Worm (Caenorhabditis elegans): Measurements from ENCODE around the gene fcho-1.
"Not testable (repeated sequence)": the region's sequence is repeated elsewhere in the genome, so short reads cannot be mapped to it uniquely, and the experiment has no call there.

fcho-1 gene

DNA sequence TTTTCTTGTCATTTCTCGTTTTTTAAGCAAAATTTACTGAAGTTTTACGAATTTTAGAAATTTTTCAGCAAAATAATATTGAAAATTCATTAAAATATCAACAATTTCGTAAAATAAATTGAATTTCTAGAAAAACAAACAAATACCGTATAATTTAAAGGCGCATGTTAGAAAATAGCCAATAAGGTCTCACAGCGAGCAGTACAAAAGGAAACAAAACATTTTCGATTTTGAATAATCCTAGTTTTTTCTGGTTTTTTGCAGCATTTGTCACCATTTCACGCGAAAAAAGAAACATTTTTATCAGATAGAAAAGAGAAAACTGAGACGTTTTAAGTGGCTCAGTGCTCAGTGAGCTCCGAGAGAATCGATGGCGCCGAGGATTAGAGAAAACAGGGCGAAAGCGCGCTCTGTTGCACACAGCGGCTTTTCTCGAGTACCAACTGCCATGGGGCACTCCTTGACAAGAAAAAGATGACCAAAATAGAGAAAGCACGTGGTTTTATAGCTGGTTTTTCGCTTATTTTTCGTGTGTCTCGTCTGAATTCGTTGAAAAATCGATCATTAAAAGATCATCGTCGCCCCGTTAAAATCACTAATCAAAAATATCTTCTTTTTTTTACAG, at the start of gene fcho-1, which contains the start of gene alh-6:
fcho-1 (plus strand) TSS at position 624 of the 625 bp plus-strand sequence.
alh-6 (minus strand) TSS at position 242 of the 625 bp plus-strand sequence.
- TF ChIP-seq ztf-23 (GFP tag; IDR thresholded peaks at IDR 0.05) (no peak), med-1 (GFP tag; optimal IDR thresholded peaks at IDR 0.05; ENCODE audit: insufficient read depth) (no peak), cog-1 (tag; optimal IDR thresholded peaks at IDR 0.05) (no peak), klf-2 (GFP tag; conservative IDR thresholded peaks at IDR 0.05) (no peak), flt-1 (GFP tag; IDR thresholded peaks at IDR 0.05) (no peak), ztf-29 (GFP tag; IDR thresholded peaks at IDR 0.05) (no peak), ref-1 (GFP tag; conservative IDR thresholded peaks at IDR 0.05) (no peak), tab-1 (GFP tag; IDR thresholded peaks at IDR 0.05) (no peak), T22C8.4 (GFP tag; IDR thresholded peaks at IDR 0.05) (no peak)

DNA sequence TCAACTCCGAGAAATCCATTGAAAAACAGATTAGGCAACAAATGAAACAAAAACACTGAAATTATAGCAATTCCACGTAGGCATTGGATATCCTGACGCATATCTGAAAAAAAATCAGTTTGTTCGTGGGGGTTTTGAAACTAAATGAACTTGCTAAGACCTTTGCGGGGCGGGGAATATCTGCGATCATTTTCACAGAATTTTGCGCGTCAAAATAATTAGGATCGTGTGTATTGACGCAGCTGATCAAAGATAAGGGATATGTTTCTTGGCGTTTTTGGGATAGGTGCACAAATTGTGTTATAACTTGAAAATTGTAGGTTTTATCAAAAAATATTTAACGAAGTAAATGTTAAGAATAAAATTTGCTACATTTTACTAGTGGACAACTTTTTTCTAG, 43.5 kb upstream of the fcho-1 start, which contains the start of gene oac-30:
oac-30 (minus strand) TSS at position 101 of the 400 bp plus-strand sequence.
- TF ChIP-seq T22C8.4 (GFP tag; IDR thresholded peaks at IDR 0.05) (no peak), flt-1 (GFP tag; IDR thresholded peaks at IDR 0.05) (no peak), ztf-29 (GFP tag; IDR thresholded peaks at IDR 0.05) (no peak), ref-1 (GFP tag; conservative IDR thresholded peaks at IDR 0.05) (no peak), cog-1 (tag; optimal IDR thresholded peaks at IDR 0.05) (no peak), klf-2 (GFP tag; conservative IDR thresholded peaks at IDR 0.05) (no peak), ztf-23 (GFP tag; IDR thresholded peaks at IDR 0.05) (no peak), med-1 (GFP tag; optimal IDR thresholded peaks at IDR 0.05; ENCODE audit: insufficient read depth) (no peak), tab-1 (GFP tag; IDR thresholded peaks at IDR 0.05) (no peak)

DNA sequence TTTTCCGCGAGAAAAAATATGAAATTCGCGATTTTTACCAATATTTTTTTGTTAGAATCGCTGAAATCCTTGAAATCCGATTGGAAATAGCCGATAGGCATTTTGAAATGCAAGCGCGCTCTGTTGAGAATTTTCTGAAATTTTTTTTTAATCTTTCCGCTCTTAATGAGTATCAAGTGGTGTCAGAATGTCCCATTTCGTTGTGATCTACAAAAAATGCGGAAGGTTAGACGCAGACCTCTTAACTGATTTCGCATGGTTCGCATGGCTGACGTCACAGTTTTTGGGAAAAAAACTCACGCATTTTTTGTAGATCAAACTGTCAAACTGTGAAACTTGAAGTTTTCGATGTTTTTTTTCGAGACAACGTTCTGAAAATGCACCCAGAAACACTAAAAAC, 38.5 kb upstream of the fcho-1 start, which contains the start of gene srw-66:
srw-66 (minus strand) TSS at position 101 of the 400 bp plus-strand sequence.
- no peak for TF ChIP-seq ref-1 (GFP tag; conservative IDR thresholded peaks at IDR 0.05)
- no peak for TF ChIP-seq T22C8.4 (GFP tag; IDR thresholded peaks at IDR 0.05)
- no peak for TF ChIP-seq ztf-23 (GFP tag; IDR thresholded peaks at IDR 0.05)
- no peak for TF ChIP-seq ztf-29 (GFP tag; IDR thresholded peaks at IDR 0.05)
- TF ChIP-seq cog-1 (tag; optimal IDR thresholded peaks at IDR 0.05): no peak
- no peak for TF ChIP-seq tab-1 (GFP tag; IDR thresholded peaks at IDR 0.05)
- TF ChIP-seq med-1 (GFP tag; optimal IDR thresholded peaks at IDR 0.05; ENCODE audit: insufficient read depth): no peak
- TF ChIP-seq klf-2 (GFP tag; conservative IDR thresholded peaks at IDR 0.05): no peak
- no peak for TF ChIP-seq flt-1 (GFP tag; IDR thresholded peaks at IDR 0.05)

DNA sequence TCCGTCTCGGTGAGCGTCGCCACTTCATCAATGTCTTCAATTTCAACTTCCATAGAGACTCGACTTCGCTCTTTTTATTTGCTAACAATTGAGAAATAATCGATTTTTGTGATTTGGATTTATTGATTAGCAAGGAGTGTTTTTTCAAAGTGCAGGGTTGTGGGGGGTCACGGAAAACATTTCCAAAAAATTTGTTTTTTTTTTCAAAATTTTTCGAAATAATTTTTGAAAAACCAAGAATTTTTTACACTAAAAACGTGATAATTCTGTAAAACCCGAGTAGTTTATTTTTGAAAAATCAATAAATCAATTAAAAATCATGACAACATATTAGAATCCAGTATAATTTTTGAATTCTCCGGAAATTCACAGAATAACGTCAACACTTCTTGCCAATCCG, 34.9 kb upstream of the fcho-1 start, which contains the start of gene Y57G7A.5:
Y57G7A.5 (minus strand) TSS at position 101 of the 400 bp plus-strand sequence.
- TF ChIP-seq T22C8.4 (GFP tag; IDR thresholded peaks at IDR 0.05) (no peak), tab-1 (GFP tag; IDR thresholded peaks at IDR 0.05) (no peak), ref-1 (GFP tag; conservative IDR thresholded peaks at IDR 0.05) (no peak), ztf-29 (GFP tag; IDR thresholded peaks at IDR 0.05) (no peak), cog-1 (tag; optimal IDR thresholded peaks at IDR 0.05) (no peak), flt-1 (GFP tag; IDR thresholded peaks at IDR 0.05) (no peak), med-1 (GFP tag; optimal IDR thresholded peaks at IDR 0.05; ENCODE audit: insufficient read depth) (no peak), ztf-23 (GFP tag; IDR thresholded peaks at IDR 0.05) (no peak), klf-2 (GFP tag; conservative IDR thresholded peaks at IDR 0.05) (no peak)

DNA sequence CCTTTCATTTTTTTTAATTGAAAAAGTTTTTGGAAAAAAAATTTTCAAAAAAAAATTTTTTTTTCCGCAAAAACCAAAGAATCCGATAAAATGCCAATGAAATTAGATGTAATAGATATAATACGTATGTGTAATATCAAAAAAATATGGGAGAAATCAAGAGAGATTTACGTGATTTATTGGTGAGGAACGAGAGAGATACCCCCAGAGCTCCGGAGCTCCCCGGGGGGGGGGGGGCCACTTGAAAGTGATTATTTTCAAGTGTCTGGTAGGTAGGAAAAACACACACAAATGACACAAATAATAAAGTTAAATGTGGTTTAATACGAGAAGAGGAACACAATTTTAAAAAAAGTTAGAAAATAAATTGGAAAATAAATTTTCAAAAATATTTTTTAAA, 33.5 kb upstream of the fcho-1 start, which contains the start of gene Y57G7A.11:
Y57G7A.11 (minus strand) TSS at position 101 of the 400 bp plus-strand sequence.
- no peak for TF ChIP-seq T22C8.4 (GFP tag; IDR thresholded peaks at IDR 0.05)

DNA sequence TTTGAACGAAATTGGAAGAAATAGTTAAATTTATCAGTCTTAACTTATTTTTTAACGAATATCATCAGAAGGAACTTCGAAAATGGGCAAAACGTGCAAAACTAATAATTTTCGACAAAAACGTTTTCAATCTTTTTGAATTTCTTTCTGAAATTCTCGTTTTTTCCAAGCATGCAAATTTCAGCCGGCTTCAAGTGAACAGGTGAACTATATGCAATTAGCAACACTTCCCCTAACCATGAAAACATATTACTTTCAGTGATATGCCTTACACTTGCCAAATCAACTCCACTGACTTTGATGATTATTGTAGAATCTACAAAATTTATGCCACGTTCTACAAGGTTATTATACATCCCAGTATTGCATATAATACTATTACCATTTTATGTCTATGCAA, 32.0 kb upstream of the fcho-1 start, which contains the start of gene srz-63:
srz-63 (plus strand) TSS at position 301 of the 400 bp plus-strand sequence.
- TF ChIP-seq med-1 (GFP tag; optimal IDR thresholded peaks at IDR 0.05; ENCODE audit: insufficient read depth); klf-2 (GFP tag; conservative IDR thresholded peaks at IDR 0.05); ztf-23 (GFP tag; IDR thresholded peaks at IDR 0.05): not testable (repeated sequence)

DNA sequence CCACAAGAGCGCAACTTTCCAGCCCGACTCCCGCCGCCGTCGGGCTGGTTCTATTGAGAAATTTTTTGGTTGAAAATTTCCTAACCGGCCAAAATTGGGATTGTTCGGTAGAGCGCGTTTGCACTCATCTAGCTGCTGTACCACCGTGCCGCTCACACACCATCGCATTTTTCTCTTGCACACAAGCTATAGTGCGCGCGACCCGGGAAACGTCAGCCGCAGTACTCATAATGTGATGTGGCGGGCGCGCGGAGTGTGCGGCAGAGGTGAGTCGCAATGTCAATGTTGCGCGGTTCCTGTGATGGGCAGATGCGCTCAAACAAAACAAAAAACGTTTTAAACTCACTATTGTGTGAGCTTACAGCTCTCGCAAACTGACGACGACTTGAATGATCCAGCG, 25.3 kb upstream of the fcho-1 start:
- no peak for TF ChIP-seq ztf-23 (GFP tag; IDR thresholded peaks at IDR 0.05)
- no peak for TF ChIP-seq T22C8.4 (GFP tag; IDR thresholded peaks at IDR 0.05)
- no peak for TF ChIP-seq cog-1 (tag; optimal IDR thresholded peaks at IDR 0.05)
- TF ChIP-seq med-1 (GFP tag; optimal IDR thresholded peaks at IDR 0.05; ENCODE audit: insufficient read depth): no peak
- TF ChIP-seq klf-2 (GFP tag; conservative IDR thresholded peaks at IDR 0.05): no peak
- TF ChIP-seq flt-1 (GFP tag; IDR thresholded peaks at IDR 0.05): no peak
- TF ChIP-seq ztf-29 (GFP tag; IDR thresholded peaks at IDR 0.05): no peak
- TF ChIP-seq ref-1 (GFP tag; conservative IDR thresholded peaks at IDR 0.05): no peak
- TF ChIP-seq tab-1 (GFP tag; IDR thresholded peaks at IDR 0.05): no peak

DNA sequence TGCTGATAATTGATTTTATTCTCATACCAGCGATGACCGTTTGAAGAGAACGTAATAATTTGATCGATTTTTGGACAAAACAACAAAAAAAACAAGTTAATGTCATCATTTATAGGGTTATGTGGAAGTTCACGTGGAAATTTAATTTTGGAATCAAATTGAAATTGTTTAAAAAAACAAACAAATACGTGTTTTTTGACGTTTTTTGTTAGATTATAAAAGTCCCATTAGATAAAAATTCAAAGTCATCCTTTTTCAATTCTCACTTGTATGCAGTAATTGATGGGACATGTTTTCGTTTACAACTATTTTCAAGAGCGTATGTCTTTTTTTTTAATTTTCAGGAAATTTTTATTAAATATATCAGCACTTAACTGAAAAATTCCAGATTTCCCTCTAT, 24.8 kb upstream of the fcho-1 start, which contains the start of the genes Y57G7A.6 and Y57G7A.3:
Y57G7A.6 (minus strand) TSS at position 101 of the 400 bp plus-strand sequence.
Y57G7A.3 (plus strand) TSS at position 269 of the 400 bp plus-strand sequence.
- no peak for TF ChIP-seq tab-1 (GFP tag; IDR thresholded peaks at IDR 0.05)

DNA sequence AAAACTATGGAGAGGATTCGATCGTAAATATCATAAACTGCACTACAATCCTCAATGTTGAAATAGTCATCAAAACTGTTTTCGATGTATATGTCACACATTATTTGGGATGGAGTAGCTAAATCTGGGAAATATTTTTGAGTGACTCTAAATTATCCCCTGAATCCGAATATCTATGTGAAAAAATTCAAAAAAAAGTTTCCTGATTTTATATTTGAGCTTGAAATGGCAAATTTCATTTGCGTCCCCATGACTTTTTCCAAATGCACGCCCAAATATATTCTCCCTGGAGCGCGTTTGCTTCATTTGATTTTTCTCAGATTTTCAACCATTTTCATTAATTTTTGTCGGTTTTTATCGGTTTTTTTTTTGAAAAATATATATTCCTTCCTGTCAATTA, 17.2 kb upstream of the fcho-1 start, which contains the start of gene srz-64:
srz-64 (minus strand) TSS at position 101 of the 400 bp plus-strand sequence.
- no peak for TF ChIP-seq T22C8.4 (GFP tag; IDR thresholded peaks at IDR 0.05)
- TF ChIP-seq med-1 (GFP tag; optimal IDR thresholded peaks at IDR 0.05; ENCODE audit: insufficient read depth): no peak
- no peak for TF ChIP-seq tab-1 (GFP tag; IDR thresholded peaks at IDR 0.05)
- no peak for TF ChIP-seq ztf-23 (GFP tag; IDR thresholded peaks at IDR 0.05)
- TF ChIP-seq ztf-29 (GFP tag; IDR thresholded peaks at IDR 0.05): no peak
- TF ChIP-seq klf-2 (GFP tag; conservative IDR thresholded peaks at IDR 0.05): no peak
- TF ChIP-seq ref-1 (GFP tag; conservative IDR thresholded peaks at IDR 0.05): no peak
- TF ChIP-seq cog-1 (tag; optimal IDR thresholded peaks at IDR 0.05): no peak
- no peak for TF ChIP-seq flt-1 (GFP tag; IDR thresholded peaks at IDR 0.05)

DNA sequence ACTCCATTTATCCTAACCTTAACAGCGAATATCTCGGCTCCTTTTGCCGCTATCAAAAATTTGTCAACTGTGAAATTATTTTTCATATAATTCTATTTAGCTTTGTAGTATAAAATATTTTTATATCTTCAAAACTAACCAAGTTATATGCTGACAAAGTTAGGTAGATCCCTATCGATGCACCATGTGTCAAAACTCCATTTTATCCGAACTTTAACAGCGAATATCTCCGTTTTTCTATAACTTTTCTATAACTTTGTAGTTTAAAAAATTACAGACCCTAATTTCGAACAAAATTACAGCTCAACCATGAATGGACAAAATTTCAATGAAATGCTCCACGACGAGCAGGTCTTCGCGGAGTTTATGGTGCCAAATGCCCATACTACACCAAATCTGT, 14.5 kb upstream of the fcho-1 start, which contains the start of gene Y57G7A.2:
Y57G7A.2 (plus strand) TSS at position 301 of the 400 bp plus-strand sequence.
- TF ChIP-seq klf-2 (GFP tag; conservative IDR thresholded peaks at IDR 0.05): no peak
- TF ChIP-seq ztf-23 (GFP tag; IDR thresholded peaks at IDR 0.05): no peak
- TF ChIP-seq ref-1 (GFP tag; conservative IDR thresholded peaks at IDR 0.05): no peak
- no peak for TF ChIP-seq med-1 (GFP tag; optimal IDR thresholded peaks at IDR 0.05; ENCODE audit: insufficient read depth)
- TF ChIP-seq cog-1 (tag; optimal IDR thresholded peaks at IDR 0.05): no peak

Data from whole organism, midembryonic.